Fruit fly (Drosophila melanogaster) whole organism, prepupa: ENCODE data around the gene Tlk.

Experiments used
- CG10631 ChIP-seq: fragments of 200-800 bp; sonication (Bioruptor generic); optimal IDR thresholded peaks from 2 replicates; lab custom pipeline; 2016; ENCODE audit warnings: missing biosample characterization, missing genetic modification characterization
- CG11762 ChIP-seq: fragments of 200-800 bp; sonication (Bioruptor generic); optimal IDR thresholded peaks from 3 replicates; lab custom pipeline; 2016; ENCODE audit warnings: missing biosample characterization, missing genetic modification characterization; ENCODE audit not compliant: insufficient read depth
- CG11902 ChIP-seq: fragments of 200-800 bp; sonication (Bioruptor generic); optimal IDR thresholded peaks from 3 replicates; lab custom pipeline; 2016; ENCODE audit warnings: missing biosample characterization, missing genetic modification characterization
- CG15336 ChIP-seq: fragments of 200-800 bp; sonication (Bioruptor generic); IDR thresholded peaks from 2 replicates; pipeline ENCODE4 v1.3.6; 2022; ENCODE audit warnings: missing biosample characterization, missing genetic modification characterization
- CG1621 ChIP-seq: fragments of 200-800 bp; sonication (Bioruptor generic); optimal IDR thresholded peaks from 3 replicates; lab custom pipeline; 2018; ENCODE audit warnings: missing biosample characterization, mild to moderate bottlenecking, missing genetic modification characterization
- CG16779 ChIP-seq: fragments of 200-800 bp; sonication (Bioruptor generic); optimal IDR thresholded peaks from 3 replicates; lab custom pipeline; 2017; ENCODE audit warnings: missing biosample characterization, mild to moderate bottlenecking, missing genetic modification characterization
- CG3032 ChIP-seq: fragments of 200-800 bp; optimal IDR thresholded peaks from 2 replicates; lab custom pipeline; 2019; ENCODE audit warnings: missing biosample characterization, mild to moderate bottlenecking, missing genetic modification characterization, moderate library complexity
- CG31627 ChIP-seq: fragments of 200-800 bp; sonication (Bioruptor generic); optimal IDR thresholded peaks from 3 replicates; lab custom pipeline; 2016; ENCODE audit warnings: missing biosample characterization, missing genetic modification characterization
- CG34406 ChIP-seq: fragments of 200-800 bp; sonication (Bioruptor generic); optimal IDR thresholded peaks from 3 replicates; lab custom pipeline; 2016; ENCODE audit warnings: missing biosample characterization, missing genetic modification characterization
- CG3919 ChIP-seq: fragments of 200-800 bp; sonication (Bioruptor generic); optimal IDR thresholded peaks from 3 replicates; lab custom pipeline; 2016; ENCODE audit warnings: missing biosample characterization, missing genetic modification characterization
- CG4318 ChIP-seq: fragments of 200-800 bp; sonication (Bioruptor generic); optimal IDR thresholded peaks from 3 replicates; lab custom pipeline; 2017; ENCODE audit warnings: missing biosample characterization, mild to moderate bottlenecking, missing genetic modification characterization
- CG6276 ChIP-seq: fragments of 200-800 bp; sonication (Bioruptor generic); optimal IDR thresholded peaks from 2 replicates; lab custom pipeline; 2017; ENCODE audit warnings: missing biosample characterization, mild to moderate bottlenecking, missing genetic modification characterization
- CG6792 ChIP-seq: fragments of 200-800 bp; sonication (Bioruptor generic); optimal IDR thresholded peaks from 3 replicates; lab custom pipeline; 2016; ENCODE audit warnings: missing biosample characterization, missing genetic modification characterization
- CG6854 ChIP-seq: fragments of 200-800 bp; sonication (Bioruptor generic); optimal IDR thresholded peaks from 2 replicates; lab custom pipeline; 2017; ENCODE audit warnings: missing biosample characterization, mild to moderate bottlenecking, missing genetic modification characterization
- CG7368 ChIP-seq: fragments of 200-800 bp; sonication (Bioruptor generic); optimal IDR thresholded peaks from 3 replicates; lab custom pipeline; 2016; ENCODE audit warnings: missing biosample characterization, missing genetic modification characterization
- CG8119 ChIP-seq: fragments of 200-800 bp; sonication (Bioruptor generic); IDR thresholded peaks from 3 replicates; pipeline ENCODE4 v1.3.6; 2022; ENCODE audit warnings: missing biosample characterization, missing genetic modification characterization
- CG8319 ChIP-seq: fragments of 200-800 bp; sonication (Bioruptor generic); optimal IDR thresholded peaks from 3 replicates; lab custom pipeline; 2016; ENCODE audit warnings: missing biosample characterization, missing genetic modification characterization
- CG8632 ChIP-seq: fragments of 200-800 bp; sonication (Bioruptor generic); optimal IDR thresholded peaks from 3 replicates; lab custom pipeline; 2016; ENCODE audit warnings: missing biosample characterization, missing genetic modification characterization
- Eip75B ChIP-seq: fragments of 200-800 bp; sonication (Bioruptor generic); optimal IDR thresholded peaks from 3 replicates; lab custom pipeline; 2016; ENCODE audit warnings: missing biosample characterization, missing genetic modification characterization
- Eip78C ChIP-seq: fragments of 200-800 bp; sonication (Bioruptor generic); peaks from one replicate; lab custom pipeline; 2016; ENCODE audit warnings: missing biosample characterization, missing genetic modification characterization
- Eip93F ChIP-seq: fragments of 200-800 bp; sonication (Bioruptor generic); optimal IDR thresholded peaks from 2 replicates; lab custom pipeline; 2016; ENCODE audit warnings: missing biosample characterization, mild to moderate bottlenecking, missing genetic modification characterization
- Ets21C ChIP-seq: fragments of 200-800 bp; sonication (Bioruptor generic); optimal IDR thresholded peaks from 3 replicates; lab custom pipeline; 2016; ENCODE audit warnings: missing biosample characterization, missing genetic modification characterization
- Gug ChIP-seq: fragments of 200-800 bp; sonication (Bioruptor generic); IDR thresholded peaks from 2 replicates; pipeline ENCODE4 v1.3.6; 2022; ENCODE audit warnings: missing biosample characterization, missing genetic modification characterization
- Hr38 ChIP-seq: sonication (Bioruptor generic); optimal IDR thresholded peaks from 2 replicates; lab custom pipeline; 2016; ENCODE audit warnings: missing biosample characterization, missing genetic modification characterization
- Hr39 ChIP-seq: fragments of 200-800 bp; sonication (Bioruptor generic); optimal IDR thresholded peaks from 2 replicates; lab custom pipeline; 2016; ENCODE audit warnings: missing biosample characterization, missing genetic modification characterization
- Hr4 ChIP-seq: fragments of 200-800 bp; sonication (Bioruptor generic); optimal IDR thresholded peaks from 3 replicates; lab custom pipeline; 2016; ENCODE audit warnings: missing biosample characterization, missing genetic modification characterization
- Lpt ChIP-seq: fragments of 200-800 bp; sonication (Bioruptor generic); optimal IDR thresholded peaks from 3 replicates; lab custom pipeline; 2016; ENCODE audit warnings: missing biosample characterization, missing genetic modification characterization
- Met ChIP-seq: fragments of 200-800 bp; sonication (Bioruptor generic); optimal IDR thresholded peaks from 3 replicates; lab custom pipeline; 2016; ENCODE audit warnings: missing biosample characterization, missing genetic modification characterization
- OdsH ChIP-seq: fragments of 200-800 bp; sonication (Bioruptor generic); optimal IDR thresholded peaks from 3 replicates; lab custom pipeline; 2016; ENCODE audit warnings: missing biosample characterization, missing genetic modification characterization
- Smox ChIP-seq: fragments of 200-800 bp; sonication (Bioruptor generic); optimal IDR thresholded peaks from 3 replicates; lab custom pipeline; 2016; ENCODE audit warnings: missing biosample characterization, missing genetic modification characterization
- Sox102F ChIP-seq: fragments of 200-800 bp; sonication (Bioruptor generic); optimal IDR thresholded peaks from 2 replicates; lab custom pipeline; 2016; ENCODE audit warnings: missing biosample characterization, mild to moderate bottlenecking, missing genetic modification characterization
- achi ChIP-seq: fragments of 200-800 bp; sonication (Bioruptor generic); optimal IDR thresholded peaks from 3 replicates; lab custom pipeline; 2016; ENCODE audit warnings: missing biosample characterization, missing genetic modification characterization
- acj6 ChIP-seq: fragments of 200-800 bp; sonication (Bioruptor generic); optimal IDR thresholded peaks from 3 replicates; lab custom pipeline; 2016; ENCODE audit warnings: missing biosample characterization, missing genetic modification characterization
- cyc ChIP-seq: fragments of 200-800 bp; sonication (Bioruptor generic); optimal IDR thresholded peaks from 3 replicates; lab custom pipeline; 2016; ENCODE audit warnings: missing biosample characterization, missing genetic modification characterization
- dac ChIP-seq: fragments of 200-800 bp; sonication (Bioruptor generic); optimal IDR thresholded peaks from 2 replicates; lab custom pipeline; 2017; ENCODE audit warnings: missing biosample characterization, mild to moderate bottlenecking, missing genetic modification characterization
- dsx ChIP-seq: fragments of 200-800 bp; optimal IDR thresholded peaks from 3 replicates; lab custom pipeline; 2019; ENCODE audit warnings: missing biosample characterization, mild to moderate bottlenecking, missing genetic modification characterization, moderate library complexity; ENCODE audit not compliant: poor library complexity, severe bottlenecking
- eg ChIP-seq: fragments of 200-800 bp; sonication (Bioruptor generic); IDR thresholded peaks from 3 replicates; pipeline ENCODE4 v1.3.6; 2022; ENCODE audit warnings: missing biosample characterization, missing genetic modification characterization
- esn ChIP-seq: fragments of 200-800 bp; sonication (Bioruptor generic); optimal IDR thresholded peaks from 2 replicates; lab custom pipeline; 2016; ENCODE audit warnings: missing biosample characterization, mild to moderate bottlenecking, missing genetic modification characterization, moderate library complexity
- fd85E ChIP-seq: fragments of 200-800 bp; sonication (Bioruptor generic); optimal IDR thresholded peaks from 3 replicates; lab custom pipeline; 2016; ENCODE audit warnings: missing biosample characterization, missing genetic modification characterization
- net ChIP-seq: fragments of 200-800 bp; sonication (Bioruptor generic); optimal IDR thresholded peaks from 3 replicates; lab custom pipeline; 2016; ENCODE audit warnings: missing biosample characterization, missing genetic modification characterization
- pdm3 ChIP-seq: fragments of 200-800 bp; sonication (Bioruptor generic); optimal IDR thresholded peaks from 3 replicates; lab custom pipeline; 2016; ENCODE audit warnings: missing biosample characterization, missing genetic modification characterization
- ss ChIP-seq, 2 experiments: fragments of 200-800 bp; sonication (Bioruptor generic); optimal IDR thresholded peaks; 2 replicates in 1 of 2; 3 replicates in 1 of 2; lab custom pipeline; 2017 to 2018; ENCODE audit warnings: mild to moderate bottlenecking in 2 of 2, missing biosample characterization in 2 of 2, missing genetic modification characterization in 2 of 2, moderate library complexity in 1 of 2
- svp ChIP-seq: fragments of 200-800 bp; sonication (Bioruptor generic); peaks from one replicate; lab custom pipeline; 2016; ENCODE audit warnings: missing biosample characterization, missing genetic modification characterization
- topi ChIP-seq: fragments of 200-800 bp; sonication (Bioruptor generic); optimal IDR thresholded peaks from 3 replicates; lab custom pipeline; 2016; ENCODE audit warnings: missing biosample characterization, missing genetic modification characterization
- vri ChIP-seq: fragments of 200-800 bp; sonication (Bioruptor generic); optimal IDR thresholded peaks from 3 replicates; lab custom pipeline; 2016; ENCODE audit warnings: missing biosample characterization, mild to moderate bottlenecking, missing genetic modification characterization

The Tlk gene

DNA sequence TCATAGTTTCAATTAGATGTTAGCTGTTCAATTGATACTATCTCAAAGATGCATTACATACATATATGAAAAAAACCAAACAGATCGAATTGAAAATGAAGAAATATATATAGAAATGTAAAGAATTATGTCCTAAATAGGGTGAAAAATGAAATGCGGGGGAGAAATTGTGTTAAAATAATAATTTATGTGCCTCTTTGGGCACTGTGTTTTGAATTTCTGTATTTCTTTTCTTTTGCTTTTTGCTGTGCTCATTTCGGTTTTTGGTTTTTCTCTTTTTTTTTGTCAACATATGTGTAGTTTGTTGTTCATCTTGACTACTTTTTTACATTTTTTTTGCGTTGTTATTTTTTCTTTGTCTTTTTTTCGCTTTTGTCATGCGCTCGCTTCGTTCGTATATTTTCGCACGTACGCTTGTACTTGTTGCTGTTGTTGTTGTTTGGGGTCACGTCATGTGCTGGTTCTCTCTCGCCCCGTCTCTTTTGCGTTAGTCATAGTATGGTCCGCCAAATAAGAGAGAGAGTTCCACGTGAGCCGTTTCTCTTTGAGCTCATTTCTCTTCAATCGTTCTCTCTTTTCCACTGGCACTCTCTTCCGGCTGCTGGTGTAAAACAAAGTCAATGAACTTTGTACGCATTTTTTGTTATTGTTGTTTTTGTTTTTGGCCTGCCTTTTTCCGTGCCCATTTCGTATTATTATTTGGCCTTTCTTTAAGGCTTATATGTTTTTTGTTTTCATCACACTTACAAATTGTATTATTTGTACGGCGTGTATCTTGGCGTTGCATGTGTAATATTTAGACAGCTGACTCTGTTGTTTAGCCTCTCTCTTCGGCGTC lies 24.4 kb upstream of the Tlk start (continued):
- peak; percentile 88 for TF ChIP-seq pdm3 (GFP tag; lab: Kevin White, UChicago)
- peak; percentile 85 for TF ChIP-seq Met
- peak; percentile 89 for TF ChIP-seq CG15336 (GFP tag; lab: Robert Waterston, UW)
- TF ChIP-seq svp (GFP tag; lab: Kevin White, UChicago) = peak; percentile 88
- peak; percentile 94 for TF ChIP-seq CG8119 (GFP tag; lab: Robert Waterston, UW)
- peak; percentile 82 for TF ChIP-seq Eip75B
- TF ChIP-seq ss (GFP tag; optimal IDR thresholded peaks at IDR 0.05; lab: Kevin White, UChicago) = peak; percentile 95 to 96
- TF ChIP-seq fd85E (GFP tag; lab: Kevin White, UChicago) = peak; percentile 58
- TF ChIP-seq Ets21C (GFP tag; lab: Kevin White, UChicago) = peak; percentile 67
- TF ChIP-seq CG16779 (tag; lab: Kevin White, UChicago) = peak; percentile 92
- TF ChIP-seq cyc (GFP tag; lab: Kevin White, UChicago) = peak; percentile 15
- TF ChIP-seq CG11902 (GFP tag; lab: Kevin White, UChicago) = no peak
- TF ChIP-seq eg (GFP tag; lab: Robert Waterston, UW) = peak; percentile 93
- peak; percentile 87 for TF ChIP-seq CG10631 (GFP tag; lab: Kevin White, UChicago)
- peak; percentile 98 for TF ChIP-seq Eip78C (GFP tag; lab: Kevin White, UChicago)
- peak; percentile 76 for TF ChIP-seq CG31627 (GFP tag; lab: Kevin White, UChicago)
- TF ChIP-seq CG6276 = peak; percentile 89
- TF ChIP-seq CG6854 (GFP tag; lab: Kevin White, UChicago) = peak; percentile 62
- TF ChIP-seq Sox102F = peak; percentile 69
- TF ChIP-seq topi (GFP tag; lab: Kevin White, UChicago) = no peak
- TF ChIP-seq net (GFP tag; lab: Kevin White, UChicago) = peak; percentile 90
- no peak for TF ChIP-seq CG8319 (GFP tag; lab: Kevin White, UChicago)
- peak; percentile 82 for TF ChIP-seq dac (GFP tag; lab: Kevin White, UChicago)
- TF ChIP-seq achi = peak; percentile 58
- peak; percentile 88 for TF ChIP-seq CG34406 (GFP tag; lab: Kevin White, UChicago)
- TF ChIP-seq esn (GFP tag; lab: Kevin White, UChicago) = peak; percentile 89
- TF ChIP-seq Hr39 (GFP tag; lab: Kevin White, UChicago) = peak; percentile 75
- peak; percentile 66 for TF ChIP-seq CG7368
- peak; percentile 93 for TF ChIP-seq OdsH (GFP tag; lab: Kevin White, UChicago)
- peak; percentile 74 for TF ChIP-seq CG8632
- peak; percentile 76 for TF ChIP-seq CG1621 (tag; lab: Kevin White, UChicago)
- TF ChIP-seq Hr38 = no peak
- peak; percentile 81 for TF ChIP-seq CG3032 (tag; lab: Kevin White, UChicago)
- peak; percentile 88 for TF ChIP-seq acj6
- peak; percentile 33 for TF ChIP-seq CG11762 (GFP tag; lab: Kevin White, UChicago)
- TF ChIP-seq, all 60 proteins: peak for 54

DNA sequence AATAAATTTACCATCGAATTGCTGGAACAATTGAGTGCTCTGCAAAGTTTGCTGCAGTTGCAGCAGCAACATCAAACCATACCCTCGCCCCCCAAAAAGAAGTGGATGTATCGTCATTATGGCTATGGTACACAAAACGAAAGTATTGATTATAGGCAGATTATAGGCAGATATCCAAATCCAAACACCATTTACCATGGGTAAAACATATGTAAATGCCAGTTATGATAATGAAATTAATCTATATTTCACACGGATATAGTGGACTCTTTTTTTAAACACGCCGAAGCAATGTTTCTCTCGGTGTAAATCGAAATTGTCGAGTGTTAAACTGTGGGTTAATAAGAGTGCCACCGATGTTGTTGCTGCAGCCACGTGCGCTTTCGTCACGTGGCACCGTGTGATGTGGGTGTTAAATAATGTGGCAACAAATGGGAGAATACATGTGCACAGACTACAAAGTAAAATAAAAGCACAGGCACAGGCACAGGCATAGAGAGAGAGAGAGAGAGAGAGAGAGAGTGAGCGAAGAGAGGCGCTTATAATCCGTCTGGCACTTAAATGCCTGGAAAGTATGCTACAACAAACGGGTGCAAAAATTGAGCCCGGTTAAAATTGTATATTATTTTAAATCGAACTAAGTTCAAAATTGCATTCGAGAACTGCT lies 23.1 kb upstream of the Tlk start:
- peak; percentile 6 for TF ChIP-seq Eip75B
- TF ChIP-seq CG6276 = no peak
- TF ChIP-seq CG31627 (GFP tag; lab: Kevin White, UChicago) = peak; percentile 36
- TF ChIP-seq ss (GFP tag; optimal IDR thresholded peaks at IDR 0.05; lab: Kevin White, UChicago) = no peak
- peak; percentile 48 for TF ChIP-seq topi (GFP tag; lab: Kevin White, UChicago)
- no peak for TF ChIP-seq CG16779 (tag; lab: Kevin White, UChicago)
- no peak for TF ChIP-seq Lpt
- peak; percentile 11 for TF ChIP-seq CG4318 (GFP tag; lab: Kevin White, UChicago)
- TF ChIP-seq Hr38 = no peak
- TF ChIP-seq OdsH (GFP tag; lab: Kevin White, UChicago) = peak; percentile 51
- TF ChIP-seq vri = peak; percentile 2
- TF ChIP-seq Ets21C (GFP tag; lab: Kevin White, UChicago) = peak; percentile 7
- no peak for TF ChIP-seq Eip93F
- TF ChIP-seq Smox (GFP tag; lab: Kevin White, UChicago) = peak; percentile 16
- TF ChIP-seq Gug (GFP tag; lab: Robert Waterston, UW) = no peak
- TF ChIP-seq acj6 = peak; percentile 7
- TF ChIP-seq CG10631 (GFP tag; lab: Kevin White, UChicago) = peak; percentile 13
- peak; percentile 69 for TF ChIP-seq Hr4 (GFP tag; lab: Kevin White, UChicago)
- peak; percentile 55 for TF ChIP-seq Met
- peak; percentile 85 for TF ChIP-seq Eip78C (GFP tag; lab: Kevin White, UChicago)
- TF ChIP-seq CG1621 (tag; lab: Kevin White, UChicago) = no peak
- peak; percentile 1 for TF ChIP-seq CG34406 (GFP tag; lab: Kevin White, UChicago)
- TF ChIP-seq CG6792 (GFP tag; lab: Kevin White, UChicago) = peak; percentile 1
- peak; percentile 51 for TF ChIP-seq Hr39 (GFP tag; lab: Kevin White, UChicago)
- TF ChIP-seq Sox102F = peak; percentile 8
- TF ChIP-seq CG6854 (GFP tag; lab: Kevin White, UChicago) = no peak
- peak; percentile 14 for TF ChIP-seq dac (GFP tag; lab: Kevin White, UChicago)
- peak; percentile 54 for TF ChIP-seq esn (GFP tag; lab: Kevin White, UChicago)
- TF ChIP-seq dsx = peak; percentile 87
- peak; percentile 28 for TF ChIP-seq CG3919 (GFP tag; lab: Kevin White, UChicago)
